Fruit fly (Drosophila melanogaster): Measurements from ENCODE around the gene p38c.

Gene p38c

dm6 chr3R:24150103-24150502, at the start of gene p38c:
Gene p38c (minus strand): TSS chr3R:24150203.
- no peak for TF ChIP-seq Rel (GFP tag; optimal IDR thresholded peaks at IDR 0.05)
- TF ChIP-seq Rel (tag; optimal IDR thresholded peaks at IDR 0.05), result peak; percentile 55
- TF ChIP-seq Sp1 (GFP tag; optimal IDR thresholded peaks at IDR 0.05), result no peak

- TF ChIP-seq dl (GFP tag; optimal IDR thresholded peaks at IDR 0.05; ENCODE audit: insufficient read depth in 1 of 2, partially characterized antibody in 2 of 2) (no peak), OdsH (GFP tag; optimal IDR thresholded peaks at IDR 0.05) (peak; percentile 94), pan (optimal IDR thresholded peaks at IDR 0.05) (no peak), Mio (GFP tag; optimal IDR thresholded peaks at IDR 0.05) (peak; percentile 58), tai (GFP tag; optimal IDR thresholded peaks at IDR 0.05) (no peak), CrebA (GFP tag; optimal IDR thresholded peaks at IDR 0.05; ENCODE audit: borderline replicate concordance) (no peak), CG32264 (GFP tag; optimal IDR thresholded peaks at IDR 0.05) (peak; percentile 77), woc (GFP tag; optimal IDR thresholded peaks at IDR 0.05) (peak; percentile 95), Abd-B (GFP tag; optimal IDR thresholded peaks at IDR 0.05) (no peak), Sp1 (GFP tag; optimal IDR thresholded peaks at IDR 0.05) (peak; percentile 94), GATAd (GFP tag; optimal IDR thresholded peaks at IDR 0.05) (peak; percentile 83), Hr78 (GFP tag; optimal IDR thresholded peaks at IDR 0.05) (no peak), Hr83 (GFP tag; optimal IDR thresholded peaks at IDR 0.05; ENCODE audit: poor library complexity, severe bottlenecking) (peak; percentile 48), usp (GFP tag; optimal IDR thresholded peaks at IDR 0.05) (no peak), Vsx2 (GFP tag; optimal IDR thresholded peaks at IDR 0.05; ENCODE audit: partially characterized antibody) (peak; percentile 48), Rel (GFP tag; optimal IDR thresholded peaks at IDR 0.05) (peak; percentile 20), Rel (tag; optimal IDR thresholded peaks at IDR 0.05) (peak; percentile 84), dmrt93B (GFP tag; optimal IDR thresholded peaks at IDR 0.05) (peak; percentile 93), Myc (optimal IDR thresholded peaks at IDR 0.05) (no peak), jim (GFP tag; optimal IDR thresholded peaks at IDR 0.05) (peak; percentile 1), foxo (GFP tag; optimal IDR thresholded peaks at IDR 0.05) (peak in 1 of 2 experiments; percentile 97), br (GFP tag; optimal IDR thresholded peaks at IDR 0.05) (peak; percentile 89), CG9705 (GFP tag; optimal IDR thresholded peaks at IDR 0.05) (peak; percentile 96), lola (GFP tag; optimal IDR thresholded peaks at IDR 0.05) (no peak), fru (GFP tag; optimal IDR thresholded peaks at IDR 0.05) (peak; percentile 94), HLH106 (tag; optimal IDR thresholded peaks at IDR 0.05) (peak; percentile 98), ey (GFP tag; optimal IDR thresholded peaks at IDR 0.05) (peak; percentile 93), h (GFP tag; optimal IDR thresholded peaks at IDR 0.05) (peak; percentile 95), psq (GFP tag; optimal IDR thresholded peaks at IDR 0.05) (peak; percentile 90), Hnf4 (GFP tag; optimal IDR thresholded peaks at IDR 0.05) (peak; percentile 93), Dfd (GFP tag; optimal IDR thresholded peaks at IDR 0.05) (no peak), sage (GFP tag; optimal IDR thresholded peaks at IDR 0.05) (peak; percentile 86), brk (GFP tag; optimal IDR thresholded peaks at IDR 0.05) (no peak), sv (GFP tag; optimal IDR thresholded peaks at IDR 0.05) (peak; percentile 88), dsf (GFP tag; optimal IDR thresholded peaks at IDR 0.05; ENCODE audit: borderline replicate concordance) (peak; percentile 84), Dif (GFP tag; optimal IDR thresholded peaks at IDR 0.05; ENCODE audit: partially characterized antibody) (no peak), N (GFP tag; optimal IDR thresholded peaks at IDR 0.05) (no peak), Jra (GFP tag; optimal IDR thresholded peaks at IDR 0.05) (peak; percentile 85), rgr (GFP tag; optimal IDR thresholded peaks at IDR 0.05) (peak; percentile 95)
Observed at dm6 chr3R:24193373-24193879, 43.4 kb upstream of the p38c start, which contains the start of the genes SMC6 and CG6204. Gene SMC6 (minus strand): TSS chr3R:24193423. Gene CG6204 (plus strand): TSS chr3R:24193832.

dm6 chr3R:24188619-24189018, 38.6 kb upstream of the p38c start, which contains the start of gene CG5515:
Gene CG5515 (minus strand): TSS chr3R:24188896.
- TF ChIP-seq Mio (GFP tag; optimal IDR thresholded peaks at IDR 0.05), result no peak
- TF ChIP-seq HLH106 (tag; optimal IDR thresholded peaks at IDR 0.05), result peak; percentile 67
- TF ChIP-seq OdsH (GFP tag; optimal IDR thresholded peaks at IDR 0.05), result peak; percentile 61
- TF ChIP-seq woc (GFP tag; optimal IDR thresholded peaks at IDR 0.05), result peak; percentile 43
- peak in 1 of 2 experiments; percentile 79 for TF ChIP-seq foxo (GFP tag; optimal IDR thresholded peaks at IDR 0.05)
- peak; percentile 10 for TF ChIP-seq sage (GFP tag; optimal IDR thresholded peaks at IDR 0.05)
- TF ChIP-seq psq (GFP tag; optimal IDR thresholded peaks at IDR 0.05), result peak; percentile 40
- TF ChIP-seq Sp1 (GFP tag; optimal IDR thresholded peaks at IDR 0.05), result no peak
- TF ChIP-seq pan (optimal IDR thresholded peaks at IDR 0.05), result no peak
- peak; percentile 73 to 95 for TF ChIP-seq dl (GFP tag; optimal IDR thresholded peaks at IDR 0.05; ENCODE audit: insufficient read depth in 1 of 2, partially characterized antibody in 2 of 2)
- TF ChIP-seq CG32264 (GFP tag; optimal IDR thresholded peaks at IDR 0.05), result no peak
- no peak for TF ChIP-seq h (GFP tag; optimal IDR thresholded peaks at IDR 0.05)
- TF ChIP-seq Abd-B (GFP tag; optimal IDR thresholded peaks at IDR 0.05), result no peak
- no peak for TF ChIP-seq N (GFP tag; optimal IDR thresholded peaks at IDR 0.05)
- TF ChIP-seq dsf (GFP tag; optimal IDR thresholded peaks at IDR 0.05; ENCODE audit: borderline replicate concordance), result peak; percentile 47
- peak; percentile 64 for TF ChIP-seq Jra (GFP tag; optimal IDR thresholded peaks at IDR 0.05)
- TF ChIP-seq usp (GFP tag; optimal IDR thresholded peaks at IDR 0.05), result no peak
- TF ChIP-seq Myc (optimal IDR thresholded peaks at IDR 0.05), result peak; percentile 19
- TF ChIP-seq rgr (GFP tag; optimal IDR thresholded peaks at IDR 0.05), result peak; percentile 76
- peak; percentile 77 for TF ChIP-seq sv (GFP tag; optimal IDR thresholded peaks at IDR 0.05)
- TF ChIP-seq ey (GFP tag; optimal IDR thresholded peaks at IDR 0.05), result peak; percentile 63
- no peak for TF ChIP-seq brk (GFP tag; optimal IDR thresholded peaks at IDR 0.05)
- peak; percentile 15 for TF ChIP-seq GATAd (GFP tag; optimal IDR thresholded peaks at IDR 0.05)
- no peak for TF ChIP-seq CrebA (GFP tag; optimal IDR thresholded peaks at IDR 0.05; ENCODE audit: borderline replicate concordance)
- no peak for TF ChIP-seq jim (GFP tag; optimal IDR thresholded peaks at IDR 0.05)
- TF ChIP-seq tai (GFP tag; optimal IDR thresholded peaks at IDR 0.05), result peak; percentile 82
- TF ChIP-seq Dfd (GFP tag; optimal IDR thresholded peaks at IDR 0.05), result no peak
- TF ChIP-seq Dif (GFP tag; optimal IDR thresholded peaks at IDR 0.05; ENCODE audit: partially characterized antibody), result peak; percentile 98
- no peak for TF ChIP-seq Hr78 (GFP tag; optimal IDR thresholded peaks at IDR 0.05)
- TF ChIP-seq Rel (GFP tag; optimal IDR thresholded peaks at IDR 0.05), result no peak
- TF ChIP-seq Rel (tag; optimal IDR thresholded peaks at IDR 0.05), result no peak
- peak; percentile 49 for TF ChIP-seq br (GFP tag; optimal IDR thresholded peaks at IDR 0.05)
- no peak for TF ChIP-seq dmrt93B (GFP tag; optimal IDR thresholded peaks at IDR 0.05)
- no peak for TF ChIP-seq lola (GFP tag; optimal IDR thresholded peaks at IDR 0.05)
- peak; percentile 32 for TF ChIP-seq CG9705 (GFP tag; optimal IDR thresholded peaks at IDR 0.05)
- no peak for TF ChIP-seq Hnf4 (GFP tag; optimal IDR thresholded peaks at IDR 0.05)
- no peak for TF ChIP-seq fru (GFP tag; optimal IDR thresholded peaks at IDR 0.05)
- no peak for TF ChIP-seq Hr83 (GFP tag; optimal IDR thresholded peaks at IDR 0.05; ENCODE audit: poor library complexity, severe bottlenecking)

All from whole organism, wandering third instar larva.